Worm (Caenorhabditis elegans): ENCODE results near the gene F40G9.8.

Gene F40G9.8

ce11 chrIII:140904-141303 is 23.8 kb downstream of the F40G9.8 start, which contains the start of gene fbxb-81 (continued):
- TF ChIP-seq ztf-18 (tag; optimal IDR thresholded peaks at IDR 0.05) (no peak), sea-2 (GFP tag; IDR thresholded peaks at IDR 0.05) (no peak)

- TF ChIP-seq unc-130 (GFP tag; optimal IDR thresholded peaks at IDR 0.05): no peak
- TF ChIP-seq dox-1 (GFP tag; IDR thresholded peaks at IDR 0.05): no peak
- TF ChIP-seq F49E8.2 (tag; optimal IDR thresholded peaks at IDR 0.05; ENCODE audit: insufficient read depth): no peak
- no peak for TF ChIP-seq madf-10 (tag; optimal IDR thresholded peaks at IDR 0.05)
- no peak for TF ChIP-seq akir-1 (GFP tag; optimal IDR thresholded peaks at IDR 0.05)
These were observed 30.5 kb downstream of the F40G9.8 start, which contains the start of gene pals-25 for ce11 chrIII:134194-134593. Gene pals-25, plus strand, starts transcription at chrIII:134494.

ce11 chrIII:132118-132517 is 32.6 kb downstream of the F40G9.8 start, which contains the start of gene pals-22:
Gene pals-22, plus strand, starts transcription at chrIII:132418.
- TF ChIP-seq nfya-1 (tag; optimal IDR thresholded peaks at IDR 0.05; ENCODE audit: borderline replicate concordance, insufficient read depth): no peak
- TF ChIP-seq lsy-27 (tag; optimal IDR thresholded peaks at IDR 0.05; ENCODE audit: borderline replicate concordance, insufficient read depth): no peak
- TF ChIP-seq sptf-2 (GFP tag; optimal IDR thresholded peaks at IDR 0.05): no peak

- TF ChIP-seq F37B4.10 (GFP tag; IDR thresholded peaks at IDR 0.05) (no peak), mel-28 (tag; optimal IDR thresholded peaks at IDR 0.05; ENCODE audit: borderline replicate concordance) (no peak), die-1 (tag; optimal IDR thresholded peaks at IDR 0.05) (no peak), F33H1.4 (GFP tag; IDR thresholded peaks at IDR 0.05) (no peak), mcd-1 (GFP tag; IDR thresholded peaks at IDR 0.05) (peak; percentile 81), hmg-1.2 (GFP tag; IDR thresholded peaks at IDR 0.05) (peak; percentile 62; the same call in 1 of the 2 replicates), egrh-3 (GFP tag; IDR thresholded peaks at IDR 0.05) (no peak), ztf-26 (tag; optimal IDR thresholded peaks at IDR 0.05) (no peak), ztf-6 (GFP tag; IDR thresholded peaks at IDR 0.05) (no peak), B0261.1 (tag; optimal IDR thresholded peaks at IDR 0.05) (no peak), attf-5 (GFP tag; optimal IDR thresholded peaks at IDR 0.05) (peak; percentile 54), zfh-2 (GFP tag; conservative IDR thresholded peaks at IDR 0.05) (no peak), dpl-1 (GFP tag; optimal IDR thresholded peaks at IDR 0.05) (no peak), lin-35 (GFP tag; optimal IDR thresholded peaks at IDR 0.05) (peak in 1 of 3 experiments; percentile 28), Y53F4B.3 (GFP tag; IDR thresholded peaks at IDR 0.05) (no peak), aptf-3 (GFP tag; IDR thresholded peaks at IDR 0.05) (no peak), ccch-3 (GFP tag; optimal IDR thresholded peaks at IDR 0.05) (no peak), nhr-179 (tag; optimal IDR thresholded peaks at IDR 0.05) (no peak), snpc-3.4 (tag; optimal IDR thresholded peaks at IDR 0.05) (no peak), nhr-80 (tag; optimal IDR thresholded peaks at IDR 0.05) (peak; percentile 7), rcor-1 (GFP tag; IDR thresholded peaks at IDR 0.05) (no peak), unc-62 (GFP tag; optimal IDR thresholded peaks at IDR 0.05) (no peak), ceh-40 (GFP tag; IDR thresholded peaks at IDR 0.05) (no peak), T07F8.4 (tag; optimal IDR thresholded peaks at IDR 0.05) (no peak)
These were observed 33.0 kb downstream of the F40G9.8 start for ce11 chrIII:131627-132026.

ce11 chrIII:130650-131049 is 34.0 kb downstream of the F40G9.8 start, which contains the start of the genes nhr-280 and C29F9.2:
Gene nhr-280, minus strand, starts transcription at chrIII:130750.
Gene C29F9.2, plus strand, starts transcription at chrIII:130947.
- TF ChIP-seq B0019.2 (GFP tag; conservative IDR thresholded peaks at IDR 0.05) (no peak), C17E4.6 (GFP tag; IDR thresholded peaks at IDR 0.05) (no peak), rpc-1 (optimal IDR thresholded peaks at IDR 0.05) (no peak), rpc-1 (tag; optimal IDR thresholded peaks at IDR 0.05) (no peak), snpc-4 (GFP tag; optimal IDR thresholded peaks at IDR 0.05) (no peak), snpc-4 (tag; optimal IDR thresholded peaks at IDR 0.05) (no peak), Y95B8A.8 (GFP tag; IDR thresholded peaks at IDR 0.05) (no peak), nhr-80 (tag; optimal IDR thresholded peaks at IDR 0.05) (peak; percentile 1)
